Worm (Caenorhabditis elegans) whole organism, young adult: ENCODE data around the gene R05A10.8.

ENCODE experiments used
- B0261.1 ChIP-seq: sonication (generic microtip); optimal IDR thresholded peaks from 2 replicates; lab custom pipeline; 2016; ENCODE audit warnings: mild to moderate bottlenecking, missing genetic modification characterization, moderate library complexity, missing compliant biosample characterization
- F33H1.4 ChIP-seq: fragments of 200-800 bp; sonication (Bioruptor generic); IDR thresholded peaks from 2 replicates; pipeline ENCODE4 v1.3.6; 2022; ENCODE audit warnings: missing genetic modification reagents, missing genetic modification characterization, missing compliant biosample characterization
- F37B4.10 ChIP-seq: fragments of 200-800 bp; sonication (Bioruptor generic); IDR thresholded peaks from 2 replicates; pipeline ENCODE4 v1.3.6; 2022; ENCODE audit warnings: missing genetic modification characterization, missing compliant biosample characterization
- F57A8.1 ChIP-seq: fragments of 200-800 bp; sonication (Bioruptor generic); optimal IDR thresholded peaks from 2 replicates; lab custom pipeline; 2018; ENCODE audit warnings: mild to moderate bottlenecking, missing genetic modification characterization, moderate library complexity, missing compliant biosample characterization
- K11D2.4 ChIP-seq: fragments of 200-800 bp; sonication (Bioruptor generic); IDR thresholded peaks from 2 replicates; pipeline ENCODE4 v1.3.6; 2022; ENCODE audit warnings: missing genetic modification reagents, missing genetic modification characterization, missing compliant biosample characterization
- T07F8.4 ChIP-seq: sonication (generic microtip); optimal IDR thresholded peaks from 2 replicates; lab custom pipeline; 2016; ENCODE audit warnings: mild to moderate bottlenecking, missing genetic modification characterization, moderate library complexity, missing compliant biosample characterization
- aptf-2 ChIP-seq: fragments of 200-800 bp; sonication (Bioruptor generic); conservative IDR thresholded peaks from 2 replicates; pipeline ENCODE4 v1.3.6; 2022; ENCODE audit warnings: missing genetic modification reagents, missing genetic modification characterization, missing compliant biosample characterization
- atf-7 ChIP-seq: sonication (generic microtip); optimal IDR thresholded peaks from 2 replicates; lab custom pipeline; 2017; ENCODE audit warnings: mild to moderate bottlenecking, missing genetic modification characterization, missing compliant biosample characterization
- athp-1 ChIP-seq: sonication (generic microtip); optimal IDR thresholded peaks from 2 replicates; lab custom pipeline; 2017; ENCODE audit warnings: mild to moderate bottlenecking, missing genetic modification characterization, missing compliant biosample characterization
- attf-5 ChIP-seq: fragments of 200-800 bp; sonication (Bioruptor generic); optimal IDR thresholded peaks from 2 replicates; lab custom pipeline; 2018; ENCODE audit warnings: mild to moderate bottlenecking, missing genetic modification characterization, missing compliant biosample characterization
- attf-6 ChIP-seq: fragments of 200-800 bp; sonication (Bioruptor generic); IDR thresholded peaks from 2 replicates; pipeline ENCODE4 v1.3.6; 2022; ENCODE audit warnings: missing genetic modification reagents, missing genetic modification characterization, missing compliant biosample characterization
- ceh-100 ChIP-seq: fragments of 200-800 bp; sonication (Bioruptor generic); IDR thresholded peaks from 2 replicates; pipeline ENCODE4 v1.3.6; 2022; ENCODE audit warnings: missing genetic modification reagents, missing genetic modification characterization, missing compliant biosample characterization
- ceh-27 ChIP-seq: fragments of 200-800 bp; sonication (Bioruptor generic); optimal IDR thresholded peaks from 2 replicates; lab custom pipeline; 2018; ENCODE audit warnings: mild to moderate bottlenecking, missing genetic modification characterization, moderate library complexity, missing compliant biosample characterization
- ceh-91 ChIP-seq: fragments of 200-800 bp; sonication (Bioruptor generic); IDR thresholded peaks from 2 replicates; pipeline ENCODE4 v1.3.6; 2022; ENCODE audit warnings: missing genetic modification reagents, missing genetic modification characterization, missing compliant biosample characterization
- gei-17 ChIP-seq: fragments of 200-800 bp; sonication (Bioruptor generic); optimal IDR thresholded peaks from 2 replicates; lab custom pipeline; 2018; ENCODE audit warnings: mild to moderate bottlenecking, missing genetic modification characterization, missing compliant biosample characterization
- hsf-1 ChIP-seq: fragments of 200-800 bp; sonication (Bioruptor generic); IDR thresholded peaks from 2 replicates; pipeline ENCODE4 v1.3.6; 2022; ENCODE audit warnings: missing genetic modification reagents, missing genetic modification characterization, missing compliant biosample characterization
- lag-1 ChIP-seq: fragments of 200-800 bp; sonication (Bioruptor generic); IDR thresholded peaks from 2 replicates; pipeline ENCODE4 v1.3.6; 2022; ENCODE audit warnings: missing genetic modification reagents, missing genetic modification characterization, missing compliant biosample characterization
- lin-40 ChIP-seq: sonication (generic microtip); optimal IDR thresholded peaks from 2 replicates; lab custom pipeline; 2016; ENCODE audit warnings: missing genetic modification characterization, mild to moderate bottlenecking, missing compliant biosample characterization, missing genotype, missing genetic modification reagents
- lir-1 ChIP-seq: fragments of 200-800 bp; sonication (Bioruptor generic); conservative IDR thresholded peaks from 2 replicates; pipeline ENCODE4 v1.3.6; 2022; ENCODE audit warnings: missing genetic modification reagents, missing genetic modification characterization, missing compliant biosample characterization
- lsl-1 ChIP-seq: fragments of 200-800 bp; sonication (Bioruptor generic); optimal IDR thresholded peaks from 2 replicates; lab custom pipeline; 2018; ENCODE audit warnings: mild to moderate bottlenecking, missing genetic modification characterization, moderate library complexity, missing compliant biosample characterization
- lsy-27 ChIP-seq: sonication (generic microtip); optimal IDR thresholded peaks from 2 replicates; lab custom pipeline; 2017; ENCODE audit warnings: missing genetic modification characterization, mild to moderate bottlenecking, missing compliant biosample characterization, antibody characterized with exemption, missing genotype, borderline replicate concordance; ENCODE audit not compliant: insufficient read depth
- madf-6 ChIP-seq: fragments of 200-800 bp; sonication (Bioruptor generic); IDR thresholded peaks from 2 replicates; pipeline ENCODE4 v1.3.6; 2022; ENCODE audit warnings: missing genetic modification reagents, missing genetic modification characterization, missing compliant biosample characterization
- mcd-1 ChIP-seq: fragments of 200-800 bp; sonication (Bioruptor generic); IDR thresholded peaks from 2 replicates; pipeline ENCODE4 v1.3.6; 2022; ENCODE audit warnings: missing genetic modification reagents, missing genetic modification characterization, missing compliant biosample characterization
- mel-28 ChIP-seq: sonication (generic microtip); optimal IDR thresholded peaks from 2 replicates; lab custom pipeline; 2016; ENCODE audit warnings: borderline replicate concordance, mild to moderate bottlenecking, missing genetic modification characterization, missing compliant biosample characterization
- mes-4 ChIP-seq: sonication (generic microtip); optimal IDR thresholded peaks from 2 replicates; lab custom pipeline; 2016; ENCODE audit warnings: missing genotype, missing genetic modification characterization, missing compliant biosample characterization
- mxl-1 ChIP-seq: sonication (generic microtip); optimal IDR thresholded peaks from 2 replicates; lab custom pipeline; 2016; ENCODE audit warnings: missing genetic modification characterization, missing compliant biosample characterization
- nfyb-1 ChIP-seq: fragments of 200-800 bp; sonication (Bioruptor generic); IDR thresholded peaks from 2 replicates; pipeline ENCODE4 v1.3.6; 2022; ENCODE audit warnings: missing genetic modification reagents, missing genetic modification characterization, missing compliant biosample characterization
- nhr-80 ChIP-seq: sonication (generic microtip); optimal IDR thresholded peaks from 2 replicates; lab custom pipeline; 2016; ENCODE audit warnings: missing genetic modification characterization, missing compliant biosample characterization
- snpc-1.3 ChIP-seq: sonication (generic microtip); optimal IDR thresholded peaks from 2 replicates; lab custom pipeline; 2017; ENCODE audit warnings: missing genetic modification characterization, mild to moderate bottlenecking, missing compliant biosample characterization, antibody characterized with exemption, moderate library complexity, missing genotype, missing genetic modification reagents; ENCODE audit not compliant: insufficient read depth
- snpc-3.4 ChIP-seq: sonication (generic microtip); optimal IDR thresholded peaks from 2 replicates; lab custom pipeline; 2017; ENCODE audit warnings: missing genetic modification characterization, mild to moderate bottlenecking, missing compliant biosample characterization, antibody characterized with exemption, moderate library complexity, missing genotype, missing genetic modification reagents
- snpc-4 ChIP-seq, 5 experiments: fragments of 150-350 bp in 1 of 5; sonication (generic microtip) in 4 of 5; optimal IDR thresholded peaks; 2 replicates each; lab custom pipeline; 2014 to 2018; ENCODE audit warnings: missing genetic modification characterization in 5 of 5, missing biosample characterization in 3 of 5, antibody characterized with exemption in 2 of 5, mild to moderate bottlenecking in 2 of 5, missing compliant biosample characterization in 2 of 5, missing genotype in 2 of 5, moderate library complexity in 2 of 5, missing genetic modification reagents in 1 of 5
- xnd-1 ChIP-seq: sonication (generic microtip); optimal IDR thresholded peaks from 2 replicates; lab custom pipeline; 2016; ENCODE audit warnings: missing genotype, missing genetic modification reagents, missing genetic modification characterization, missing compliant biosample characterization
- zfh-2 ChIP-seq: fragments of 200-800 bp; sonication (Bioruptor generic); conservative IDR thresholded peaks from 2 replicates; pipeline ENCODE4 v1.3.6; 2022; ENCODE audit warnings: missing genetic modification reagents, missing genetic modification characterization, missing compliant biosample characterization
- ztf-3 ChIP-seq: fragments of 200-800 bp; sonication (Bioruptor generic); optimal IDR thresholded peaks from 2 replicates; lab custom pipeline; 2018; ENCODE audit warnings: mild to moderate bottlenecking, missing genetic modification characterization, missing compliant biosample characterization
- ztf-6 ChIP-seq: fragments of 200-800 bp; sonication (Bioruptor generic); IDR thresholded peaks from 2 replicates; pipeline ENCODE4 v1.3.6; 2022; ENCODE audit warnings: missing genetic modification reagents, missing genetic modification characterization, missing compliant biosample characterization

The R05A10.8 gene

DNA sequence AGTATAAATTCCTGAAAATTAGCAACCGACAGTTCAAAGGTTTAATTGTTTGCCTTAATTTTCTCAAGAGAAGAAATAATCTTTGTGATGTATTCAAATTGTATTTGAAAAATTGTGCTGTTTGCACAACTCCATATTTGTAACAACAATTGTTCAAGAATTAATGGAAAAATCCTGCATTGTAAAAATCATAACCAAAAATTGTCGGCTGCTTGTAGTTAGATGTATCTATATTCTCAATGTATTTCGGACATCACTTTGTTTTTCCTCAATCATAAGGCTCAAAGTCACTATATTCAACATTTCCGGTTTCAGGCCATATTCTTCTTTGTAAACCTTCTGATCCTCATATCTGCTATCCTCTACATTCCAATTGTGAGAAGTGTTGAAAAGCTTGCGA lies 14.9 kb downstream of the R05A10.8 start:
- TF ChIP-seq attf-6 (GFP tag; lab: Robert Waterston, UW) (peak; percentile 74; the same call in 1 of the 2 replicates), lag-1 (GFP tag; lab: Robert Waterston, UW) (no peak), snpc-4 (GFP tag; optimal IDR thresholded peaks at IDR 0.05; lab: Kevin White, UChicago) (peak; percentile 2), snpc-4 (tag; optimal IDR thresholded peaks at IDR 0.05; lab: Kevin White, UChicago) (peak in 3 of 4 experiments; percentile 26 to 29 (median 27))
- TF ChIP-seq, all 124 proteins: peak for 2

DNA sequence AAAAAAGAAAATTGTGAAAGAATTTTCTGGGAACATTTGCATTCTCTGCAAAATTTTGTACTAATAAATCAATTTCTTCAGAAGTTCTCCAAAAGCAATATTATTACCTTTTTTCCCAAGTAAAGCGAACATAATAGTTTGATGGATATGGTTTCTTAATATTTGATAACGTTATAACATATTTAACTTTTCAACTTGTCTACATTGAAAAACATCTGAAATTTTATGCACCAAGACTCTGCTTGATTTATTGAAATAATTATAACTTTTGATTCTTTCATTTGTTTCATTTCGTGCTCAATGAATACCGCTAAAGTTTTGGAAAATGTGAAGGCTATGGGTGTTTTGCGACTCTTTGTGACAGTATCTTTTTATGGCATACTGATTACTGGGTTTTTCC lies 20.9 kb downstream of the R05A10.8 start, which contains the start of gene srz-31:
TSS of gene srz-31 (plus strand) at position 301 of the 400 bp plus-strand sequence.
- TF ChIP-seq lin-40 (tag; lab: Kevin White, UChicago) (no peak), atf-7 (tag; lab: Kevin White, UChicago) (no peak), lsy-27 (no peak), lag-1 (GFP tag; lab: Robert Waterston, UW) (no peak), F57A8.1 (GFP tag; lab: Kevin White, UChicago) (no peak), K11D2.4 (no peak), T07F8.4 (tag; lab: Kevin White, UChicago) (no peak), ztf-3 (GFP tag; lab: Kevin White, UChicago) (no peak), mcd-1 (no peak), aptf-2 (GFP tag; lab: Robert Waterston, UW) (no peak), lir-1 (GFP tag; lab: Robert Waterston, UW) (no peak), mel-28 (no peak), gei-17 (no peak), zfh-2 (GFP tag; lab: Robert Waterston, UW) (no peak), F37B4.10 (GFP tag; lab: Robert Waterston, UW) (no peak), madf-6 (GFP tag; lab: Robert Waterston, UW) (no peak), F33H1.4 (GFP tag; lab: Robert Waterston, UW) (no peak)
- TF ChIP-seq, all 124 proteins: peak for 0

- TF ChIP-seq xnd-1 (no peak), nhr-80 (tag; lab: Kevin White, UChicago) (no peak), lsl-1 (GFP tag; lab: Kevin White, UChicago) (no peak), snpc-1.3 (tag; lab: Kevin White, UChicago) (no peak), ceh-91 (GFP tag; lab: Robert Waterston, UW) (no peak), athp-1 (tag; lab: Kevin White, UChicago) (no peak), ztf-6 (GFP tag; lab: Robert Waterston, UW) (no peak), snpc-3.4 (tag; lab: Kevin White, UChicago) (no peak), ceh-27 (no peak), attf-5 (GFP tag; lab: Kevin White, UChicago) (no peak), mxl-1 (tag; lab: Kevin White, UChicago) (no peak), mes-4 (tag; lab: Kevin White, UChicago) (no peak), B0261.1 (tag; lab: Kevin White, UChicago) (no peak), hsf-1 (GFP tag; lab: Robert Waterston, UW) (no peak), nfyb-1 (GFP tag; lab: Robert Waterston, UW) (no peak), ceh-100 (GFP tag; lab: Robert Waterston, UW) (no peak)
Measured at ce11 chrIV:14133400-14133799, 24.6 kb downstream of the R05A10.8 start.
